Worm (Caenorhabditis elegans): Measurements from ENCODE around the gene clc-2.

- no peak for TF ChIP-seq zag-1 (tag; optimal IDR thresholded peaks at IDR 0.05)
- TF ChIP-seq aha-1 (tag; optimal IDR thresholded peaks at IDR 0.05): no peak
- TF ChIP-seq fkh-10 (GFP tag; optimal IDR thresholded peaks at IDR 0.05): no peak
- no peak for TF ChIP-seq jun-1 (tag; optimal IDR thresholded peaks at IDR 0.05)
- no peak for TF ChIP-seq rnt-1 (tag; optimal IDR thresholded peaks at IDR 0.05)
- TF ChIP-seq ama-1 (optimal IDR thresholded peaks at IDR 0.05): no peak
- no peak for TF ChIP-seq lin-39 (tag; optimal IDR thresholded peaks at IDR 0.05)
- TF ChIP-seq dsc-1 (tag; optimal IDR thresholded peaks at IDR 0.05): no peak
- no peak for TF ChIP-seq nhr-76 (tag; optimal IDR thresholded peaks at IDR 0.05)
Measured at ce11 chrX:7393167-7393566, 38.1 kb upstream of the clc-2 start, which contains the start of gene gad-2.

Data from whole organism, L1 larva.